Fruit fly (Drosophila melanogaster) whole organism, embryonic: ENCODE measurements around the gene CG7054.

Source experiments
- Adf1 ChIP-seq: fragments of 200-800 bp; sonication (Bioruptor generic); IDR thresholded peaks from 2 replicates; pipeline ENCODE4 v1.3.6; 2022; ENCODE audit warnings: missing biosample characterization, missing genetic modification characterization
- Blimp-1 ChIP-seq: fragments of 200-800 bp; sonication (Bioruptor generic); optimal IDR thresholded peaks from 3 replicates; lab custom pipeline; 2018; ENCODE audit warnings: missing biosample characterization, missing genetic modification characterization, mild to moderate bottlenecking, moderate library complexity, missing genetic modification reagents
- BtbVII ChIP-seq: fragments of 200-800 bp; sonication (Bioruptor generic); optimal IDR thresholded peaks from 3 replicates; lab custom pipeline; 2017; ENCODE audit warnings: missing biosample characterization, mild to moderate bottlenecking, missing genetic modification characterization
- CG10274 ChIP-seq: fragments of 200-800 bp; sonication (Bioruptor generic); optimal IDR thresholded peaks from 3 replicates; lab custom pipeline; 2017; ENCODE audit warnings: missing biosample characterization, mild to moderate bottlenecking, missing genetic modification characterization
- CG10321 ChIP-seq: fragments of 200-800 bp; sonication (Bioruptor generic); IDR thresholded peaks from 2 replicates; pipeline ENCODE4 v1.3.6; 2022; ENCODE audit warnings: missing biosample characterization, missing genetic modification characterization
- CG10462 ChIP-seq: fragments of 200-800 bp; sonication (Bioruptor generic); optimal IDR thresholded peaks from 2 replicates; lab custom pipeline; 2016; ENCODE audit warnings: missing biosample characterization, missing genetic modification characterization
- CG10654 ChIP-seq: fragments of 200-800 bp; sonication (Bioruptor generic); optimal IDR thresholded peaks from 2 replicates; lab custom pipeline; 2016; ENCODE audit warnings: missing biosample characterization, missing genetic modification characterization
- CG11093 ChIP-seq: fragments of 200-800 bp; sonication (Bioruptor generic); IDR thresholded peaks from 3 replicates; pipeline ENCODE4 v1.3.6; 2022; ENCODE audit warnings: missing biosample characterization, missing genetic modification characterization
- CG13894 ChIP-seq: fragments of 200-800 bp; sonication (Bioruptor generic); optimal IDR thresholded peaks from 3 replicates; lab custom pipeline; 2018; ENCODE audit warnings: missing biosample characterization, mild to moderate bottlenecking, missing genetic modification characterization, moderate library complexity
- CG15269 ChIP-seq: fragments of 200-800 bp; sonication (Bioruptor generic); optimal IDR thresholded peaks from 2 replicates; lab custom pipeline; 2018; ENCODE audit warnings: missing biosample characterization, mild to moderate bottlenecking, missing genetic modification characterization, moderate library complexity
- CG17186 ChIP-seq: fragments of 200-800 bp; sonication (Bioruptor generic); optimal IDR thresholded peaks from 3 replicates; lab custom pipeline; 2017; ENCODE audit warnings: missing biosample characterization, missing genetic modification reagents, missing genetic modification characterization
- CG17912 ChIP-seq: fragments of 200-800 bp; sonication (Bioruptor generic); optimal IDR thresholded peaks from 2 replicates; lab custom pipeline; 2018; ENCODE audit warnings: missing biosample characterization, mild to moderate bottlenecking, missing genetic modification characterization
- CG18476 ChIP-seq: fragments of 200-800 bp; sonication (Bioruptor generic); optimal IDR thresholded peaks from 2 replicates; lab custom pipeline; 2016; ENCODE audit warnings: missing biosample characterization, mild to moderate bottlenecking, missing genetic modification characterization
- CG18599 ChIP-seq: fragments of 200-800 bp; sonication (Bioruptor generic); optimal IDR thresholded peaks from 3 replicates; lab custom pipeline; 2017; ENCODE audit warnings: missing biosample characterization, missing genetic modification characterization, mild to moderate bottlenecking, moderate library complexity, missing genetic modification reagents
- CG6854 ChIP-seq: fragments of 200-800 bp; sonication (Bioruptor generic); optimal IDR thresholded peaks from 3 replicates; lab custom pipeline; 2017; ENCODE audit warnings: missing biosample characterization, mild to moderate bottlenecking, missing genetic modification characterization
- CG7556 ChIP-seq: fragments of 200-800 bp; sonication (Bioruptor generic); optimal IDR thresholded peaks from 2 replicates; lab custom pipeline; 2017; ENCODE audit warnings: missing biosample characterization, mild to moderate bottlenecking, missing genetic modification characterization
- CG8359 ChIP-seq: fragments of 200-800 bp; sonication (Bioruptor generic); optimal IDR thresholded peaks from 2 replicates; lab custom pipeline; 2017; ENCODE audit warnings: missing biosample characterization, mild to moderate bottlenecking, missing genetic modification characterization, borderline replicate concordance
- CG8388 ChIP-seq: fragments of 200-800 bp; sonication (Bioruptor generic); optimal IDR thresholded peaks from 2 replicates; lab custom pipeline; 2019; ENCODE audit warnings: missing biosample characterization, mild to moderate bottlenecking, missing genetic modification characterization, moderate library complexity
- CG8944 ChIP-seq: fragments of 200-800 bp; sonication (Bioruptor generic); optimal IDR thresholded peaks from 3 replicates; lab custom pipeline; 2016; ENCODE audit warnings: missing biosample characterization, missing genetic modification characterization
- CG9727 ChIP-seq: fragments of 200-800 bp; sonication (Bioruptor generic); optimal IDR thresholded peaks from 3 replicates; lab custom pipeline; 2017; ENCODE audit warnings: missing biosample characterization, mild to moderate bottlenecking, missing genetic modification characterization
- CG9932 ChIP-seq: fragments of 200-800 bp; sonication (Bioruptor generic); IDR thresholded peaks from 2 replicates; pipeline ENCODE4 v1.3.6; 2022; ENCODE audit warnings: missing biosample characterization, missing genetic modification characterization
- Deaf1 ChIP-seq: fragments of 200-800 bp; optimal IDR thresholded peaks from 3 replicates; lab custom pipeline; 2019; ENCODE audit warnings: missing biosample characterization, mild to moderate bottlenecking, missing genetic modification characterization, moderate library complexity
- Dip2 ChIP-seq: fragments of 200-800 bp; sonication (Bioruptor generic); IDR thresholded peaks from 2 replicates; pipeline ENCODE4 v1.3.6; 2022; ENCODE audit warnings: missing biosample characterization, missing genetic modification characterization
- Dll ChIP-seq: fragments of 200-800 bp; sonication (Bioruptor generic); IDR thresholded peaks from 4 replicates; pipeline ENCODE4 v1.3.6; 2022; ENCODE audit warnings: missing biosample characterization, missing genetic modification characterization; ENCODE audit not compliant: partially characterized antibody
- Doc3 ChIP-seq: fragments of 200-800 bp; sonication (Bioruptor generic); IDR thresholded peaks from 3 replicates; pipeline ENCODE4 v1.3.6; 2022; ENCODE audit warnings: missing biosample characterization, missing genetic modification characterization; ENCODE audit not compliant: partially characterized antibody
- Drgx ChIP-seq: fragments of 200-800 bp; sonication (Bioruptor generic); IDR thresholded peaks from 2 replicates; pipeline ENCODE4 v1.3.6; 2022; ENCODE audit warnings: missing biosample characterization, missing genetic modification characterization
- Elba2 ChIP-seq: fragments of 200-800 bp; sonication (Bioruptor generic); optimal IDR thresholded peaks from 3 replicates; lab custom pipeline; 2016; ENCODE audit warnings: missing biosample characterization, missing genetic modification characterization
- H15 ChIP-seq: fragments of 200-800 bp; sonication (Bioruptor generic); IDR thresholded peaks from 3 replicates; pipeline ENCODE4 v1.3.6; 2022; ENCODE audit warnings: missing biosample characterization, missing genetic modification characterization
- Hand ChIP-seq: fragments of 200-800 bp; sonication (Bioruptor generic); optimal IDR thresholded peaks from 2 replicates; lab custom pipeline; 2017; ENCODE audit warnings: mild to moderate bottlenecking, missing biosample characterization, missing genetic modification reagents, missing genetic modification characterization
- Lhr ChIP-seq: fragments of 200-800 bp; sonication (Bioruptor generic); optimal IDR thresholded peaks from 3 replicates; lab custom pipeline; 2017; ENCODE audit warnings: mild to moderate bottlenecking, missing biosample characterization, missing genetic modification reagents, missing genetic modification characterization
- MTF-1 ChIP-seq: fragments of 200-800 bp; sonication (Bioruptor generic); optimal IDR thresholded peaks from 2 replicates; lab custom pipeline; 2018; ENCODE audit warnings: missing biosample characterization, mild to moderate bottlenecking, missing genetic modification characterization, borderline replicate concordance
- Trl ChIP-seq, 3 experiments: fragments of >200 bp in 2 of 3; fragments of 200-800 bp in 1 of 3; sonication (Bioruptor generic) in 1 of 3; optimal IDR thresholded peaks; 2 replicates in 1 of 3; 3 replicates in 2 of 3; lab custom pipeline; 2016 to 2017; ENCODE audit warnings: missing biosample characterization in 1 of 3, missing genetic modification characterization in 1 of 3
- Usf ChIP-seq: fragments of 200-800 bp; sonication (Bioruptor generic); optimal IDR thresholded peaks from 2 replicates; lab custom pipeline; 2017; ENCODE audit warnings: missing genotype, missing biosample characterization, missing genetic modification characterization
- Vsx1 ChIP-seq: fragments of 200-800 bp; sonication (Bioruptor generic); optimal IDR thresholded peaks from 2 replicates; lab custom pipeline; 2017; ENCODE audit warnings: missing biosample characterization, mild to moderate bottlenecking, missing genetic modification characterization, missing genetic modification reagents
- ash1 ChIP-seq: fragments of 200-800 bp; sonication (Bioruptor generic); optimal IDR thresholded peaks from 2 replicates; lab custom pipeline; 2018; ENCODE audit warnings: missing biosample characterization, mild to moderate bottlenecking, missing genetic modification characterization
- cas ChIP-seq: fragments of 200-800 bp; sonication (Bioruptor generic); IDR thresholded peaks from 2 replicates; pipeline ENCODE4 v1.3.6; 2022; ENCODE audit warnings: missing biosample characterization, missing genetic modification characterization
- insv ChIP-seq, 2 experiments: fragments of 200-800 bp; sonication (Bioruptor generic); optimal IDR thresholded peaks; 3 replicates each; lab custom pipeline; 2016 to 2018; ENCODE audit warnings: missing biosample characterization in 2 of 2, missing genetic modification characterization in 2 of 2
- kah ChIP-seq: fragments of 200-800 bp; sonication (Bioruptor generic); optimal IDR thresholded peaks from 2 replicates; lab custom pipeline; 2018; ENCODE audit warnings: missing biosample characterization, mild to moderate bottlenecking, missing genetic modification characterization
- lola ChIP-seq, 3 experiments: fragments of >200 bp in 2 of 3; fragments of 200-800 bp in 1 of 3; sonication (Bioruptor generic) in 1 of 3; optimal IDR thresholded peaks; 2 replicates each; lab custom pipeline; 2017 to 2019; ENCODE audit warnings: missing biosample characterization in 3 of 3, missing genetic modification characterization in 3 of 3, mild to moderate bottlenecking in 1 of 3, moderate library complexity in 1 of 3
- nau ChIP-seq: fragments of 200-800 bp; sonication (Bioruptor generic); optimal IDR thresholded peaks from 3 replicates; lab custom pipeline; 2017; ENCODE audit warnings: missing biosample characterization, mild to moderate bottlenecking, missing genetic modification characterization, missing genetic modification reagents
- odd ChIP-seq: fragments of 200-800 bp; sonication (Bioruptor generic); optimal IDR thresholded peaks from 2 replicates; lab custom pipeline; 2017; ENCODE audit warnings: missing biosample characterization, mild to moderate bottlenecking, missing genetic modification characterization
- pfk ChIP-seq: fragments of 200-800 bp; sonication (Bioruptor generic); optimal IDR thresholded peaks from 2 replicates; lab custom pipeline; 2018; ENCODE audit warnings: missing biosample characterization, mild to moderate bottlenecking, missing genetic modification characterization, moderate library complexity
- pnt ChIP-seq: fragments of 200-800 bp; sonication (Bioruptor generic); optimal IDR thresholded peaks from 3 replicates; lab custom pipeline; 2016; ENCODE audit warnings: missing biosample characterization, missing genetic modification characterization
- rib ChIP-seq: fragments of 200-800 bp; sonication (Bioruptor generic); IDR thresholded peaks from 2 replicates; pipeline ENCODE4 v1.3.6; 2022; ENCODE audit warnings: missing biosample characterization, missing genetic modification characterization
- salm ChIP-seq: fragments of 200-800 bp; sonication (Bioruptor generic); optimal IDR thresholded peaks from 2 replicates; lab custom pipeline; 2018; ENCODE audit warnings: missing biosample characterization, mild to moderate bottlenecking, missing genetic modification characterization
- sd ChIP-seq: fragments of 200-800 bp; sonication (Bioruptor generic); optimal IDR thresholded peaks from 3 replicates; lab custom pipeline; 2018; ENCODE audit warnings: missing biosample characterization, mild to moderate bottlenecking, missing genetic modification characterization, moderate library complexity
- tll ChIP-seq, 2 experiments: fragments of 200-800 bp in 1 of 2; fragments of >200 bp in 1 of 2; sonication (Bioruptor generic) in 1 of 2; optimal IDR thresholded peaks; 2 replicates each; lab custom pipeline; 2017 to 2019; ENCODE audit warnings: missing biosample characterization in 2 of 2, missing genetic modification characterization in 2 of 2, mild to moderate bottlenecking in 1 of 2, moderate library complexity in 1 of 2
- wek ChIP-seq: fragments of 200-800 bp; sonication (Bioruptor generic); optimal IDR thresholded peaks from 3 replicates; lab custom pipeline; 2018; ENCODE audit warnings: missing biosample characterization, mild to moderate bottlenecking, missing genetic modification characterization, moderate library complexity

CG7054 gene

DNA sequence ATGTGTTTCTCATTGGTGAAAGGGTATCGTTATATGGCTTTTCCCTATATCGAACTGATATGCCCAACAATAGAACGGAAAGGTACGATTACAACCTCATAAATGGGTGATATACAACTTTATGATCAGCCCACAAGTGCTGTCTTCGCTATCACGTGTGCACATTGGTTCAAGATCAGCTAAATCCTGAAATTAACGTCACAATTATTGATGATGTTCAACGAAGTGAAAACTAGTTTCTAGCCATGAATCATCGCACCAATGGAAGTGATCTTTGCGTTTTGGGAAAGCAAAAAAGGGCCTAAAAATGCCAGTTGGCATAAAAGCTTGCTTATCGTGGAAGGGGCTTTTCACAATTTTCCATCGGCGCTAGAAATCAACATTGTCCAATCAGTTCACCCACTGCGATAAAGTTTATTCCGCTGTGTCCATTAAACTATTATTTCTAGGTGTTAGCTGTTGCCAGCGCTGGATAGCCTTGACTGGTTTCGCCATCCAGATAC, at the start of gene CG7054:
Gene CG7054, plus strand, starts transcription at position 375 of the 503 bp plus-strand sequence.
- TF ChIP-seq CG8388: no peak
- TF ChIP-seq Elba2 (GFP tag; lab: Kevin White, UChicago): no peak
- no peak for TF ChIP-seq CG10654 (GFP tag; lab: Kevin White, UChicago)
- TF ChIP-seq CG9727 (GFP tag; lab: Kevin White, UChicago): no peak
- peak; percentile 29 for TF ChIP-seq CG7556 (GFP tag; lab: Kevin White, UChicago)
- no peak for TF ChIP-seq CG8944
- TF ChIP-seq CG17186 (GFP tag; lab: Kevin White, UChicago): no peak
- TF ChIP-seq Usf: no peak
- no peak for TF ChIP-seq Deaf1 (tag; lab: Kevin White, UChicago)
- TF ChIP-seq Doc3: 0 out of 3 replicates have a peak, but pooled peaks have one; percentile 18
- TF ChIP-seq CG18476 (GFP tag; lab: Kevin White, UChicago): peak; percentile 70
- TF ChIP-seq nau (GFP tag; lab: Kevin White, UChicago): no peak
- no peak for TF ChIP-seq ash1 (GFP tag; lab: Kevin White, UChicago)
- no peak for TF ChIP-seq Dip2
- no peak for TF ChIP-seq CG10462 (GFP tag; lab: Kevin White, UChicago)
- TF ChIP-seq Dll (GFP tag; lab: Robert Waterston, UW): no peak
- peak; percentile 63 for TF ChIP-seq CG15269 (tag; lab: Kevin White, UChicago)
- TF ChIP-seq Vsx1 (GFP tag; lab: Kevin White, UChicago): no peak
- no peak for TF ChIP-seq Adf1 (GFP tag; lab: Robert Waterston, UW)
- no peak for TF ChIP-seq tll (GFP tag; optimal IDR thresholded peaks at IDR 0.05; lab: Kevin White, UChicago)
- no peak for TF ChIP-seq Lhr
- TF ChIP-seq pnt (GFP tag; lab: Kevin White, UChicago): no peak
- 0 out of 2 replicates have a peak, but pooled peaks have one; percentile 20 for TF ChIP-seq CG10321
- TF ChIP-seq CG11093 (GFP tag; lab: Robert Waterston, UW): no peak
- no peak for TF ChIP-seq CG17912 (GFP tag; lab: Kevin White, UChicago)
- TF ChIP-seq MTF-1 (GFP tag; lab: Kevin White, UChicago): peak; percentile 31
- TF ChIP-seq BtbVII (GFP tag; lab: Kevin White, UChicago): peak; percentile 47
- no peak for TF ChIP-seq insv (GFP tag; optimal IDR thresholded peaks at IDR 0.05; lab: Kevin White, UChicago)
- TF ChIP-seq kah (GFP tag; lab: Kevin White, UChicago): no peak
- no peak for TF ChIP-seq Blimp-1
- TF ChIP-seq wek: peak; percentile 9
- peak; percentile 42 for TF ChIP-seq salm (tag; lab: Kevin White, UChicago)
- peak; percentile 27 for TF ChIP-seq CG18599
- TF ChIP-seq pfk: no peak
- TF ChIP-seq CG6854: peak; percentile 17
- peak; percentile 88 for TF ChIP-seq CG13894 (tag; lab: Kevin White, UChicago)
- TF ChIP-seq CG8359: no peak
- TF ChIP-seq odd (GFP tag; lab: Kevin White, UChicago): peak; percentile 42
- TF ChIP-seq Drgx (GFP tag; lab: Robert Waterston, UW): no peak
- no peak for TF ChIP-seq lola (GFP tag; optimal IDR thresholded peaks at IDR 0.05; lab: Kevin White, UChicago)
- no peak for TF ChIP-seq Hand (GFP tag; lab: Kevin White, UChicago)
- TF ChIP-seq rib (GFP tag; lab: Robert Waterston, UW): no peak
- TF ChIP-seq CG9932: peak; percentile 41
- no peak for TF ChIP-seq cas (GFP tag; lab: Robert Waterston, UW)
- TF ChIP-seq Trl (optimal IDR thresholded peaks at IDR 0.05; lab: Kevin White, UChicago): no peak
- TF ChIP-seq Trl (GFP tag; optimal IDR thresholded peaks at IDR 0.05; lab: Kevin White, UChicago): no peak
- no peak for TF ChIP-seq H15 (GFP tag; lab: Robert Waterston, UW)
- peak; percentile 84 for TF ChIP-seq CG10274
- no peak for TF ChIP-seq sd (tag; lab: Kevin White, UChicago)
